Worm (Caenorhabditis elegans) whole organism, late embryonic: ENCODE measurements around the gene ubh-1.

ENCODE experiments used
- Y22D7AL.16 ChIP-seq: sonication (generic microtip); optimal IDR thresholded peaks from 2 replicates; lab custom pipeline; 2016; ENCODE audit warnings: missing genetic modification characterization, missing compliant biosample characterization
- ceh-14 ChIP-seq: sonication (generic microtip); optimal IDR thresholded peaks from 2 replicates; lab custom pipeline; 2016; ENCODE audit warnings: missing genotype, missing genetic modification characterization, missing compliant biosample characterization
- ceh-2 ChIP-seq: sonication (generic microtip); optimal IDR thresholded peaks from 2 replicates; lab custom pipeline; 2016; ENCODE audit warnings: missing genotype, missing genetic modification characterization, missing compliant biosample characterization
- dmd-4 ChIP-seq: sonication (generic microtip); optimal IDR thresholded peaks from 2 replicates; lab custom pipeline; 2016; ENCODE audit warnings: borderline replicate concordance, missing genetic modification characterization, missing compliant biosample characterization
- hlh-8 ChIP-seq: sonication (generic microtip); optimal IDR thresholded peaks from 2 replicates; lab custom pipeline; 2016; ENCODE audit warnings: missing genotype, missing genetic modification characterization, missing compliant biosample characterization
- nfya-1 ChIP-seq: sonication (generic microtip); optimal IDR thresholded peaks from 2 replicates; lab custom pipeline; 2017; ENCODE audit warnings: missing genetic modification characterization, mild to moderate bottlenecking, missing compliant biosample characterization, antibody characterized with exemption, moderate library complexity
- pag-3 ChIP-seq: sonication (generic microtip); optimal IDR thresholded peaks from 2 replicates; lab custom pipeline; 2016; ENCODE audit warnings: missing compliant biosample characterization, missing genetic modification characterization, borderline replicate concordance
- pha-4 ChIP-seq: fragments of 150-350 bp; optimal IDR thresholded peaks from 2 replicates; lab custom pipeline; 2018; ENCODE audit warnings: missing biosample characterization, missing genetic modification reagents, missing genetic modification characterization

ce11 chrV:6495353-6495752 is 15.9 kb downstream of the ubh-1 start:
- TF ChIP-seq ceh-14 (tag; lab: Kevin White, UChicago) (no peak), dmd-4 (tag; lab: Kevin White, UChicago) (no peak), Y22D7AL.16 (tag; lab: Kevin White, UChicago) (no peak), pag-3 (tag; lab: Kevin White, UChicago) (no peak), hlh-8 (tag; lab: Kevin White, UChicago) (no peak), ceh-2 (tag; lab: Kevin White, UChicago) (no peak), nfya-1 (no peak), pha-4 (tag; lab: Kevin White, UChicago) (no peak)
